Worm (Caenorhabditis elegans) whole organism, late embryonic: ENCODE results near the gene fan-1.

Source experiments
- C38D4.7 ChIP-seq: fragments of 200-800 bp; sonication (Bioruptor generic); optimal IDR thresholded peaks from 2 replicates; lab custom pipeline; 2018; ENCODE audit warnings: mild to moderate bottlenecking, missing genetic modification characterization, moderate library complexity, missing compliant biosample characterization
- F13H6.1 ChIP-seq: sonication (generic microtip); optimal IDR thresholded peaks from 2 replicates; lab custom pipeline; 2016; ENCODE audit warnings: missing genetic modification characterization, missing compliant biosample characterization
- K02D7.2 ChIP-seq: sonication (generic microtip); optimal IDR thresholded peaks from 2 replicates; lab custom pipeline; 2017; ENCODE audit warnings: mild to moderate bottlenecking, missing genetic modification characterization, missing compliant biosample characterization
- Y22D7AL.16 ChIP-seq: sonication (generic microtip); optimal IDR thresholded peaks from 2 replicates; lab custom pipeline; 2016; ENCODE audit warnings: missing genetic modification characterization, missing compliant biosample characterization
- ceh-2 ChIP-seq: sonication (generic microtip); optimal IDR thresholded peaks from 2 replicates; lab custom pipeline; 2016; ENCODE audit warnings: missing genotype, missing genetic modification characterization, missing compliant biosample characterization
- ceh-22 ChIP-seq: sonication (generic microtip); optimal IDR thresholded peaks from 2 replicates; lab custom pipeline; 2017; ENCODE audit warnings: missing biosample characterization, missing genetic modification characterization
- ceh-30 ChIP-seq: fragments of 150-350 bp; optimal IDR thresholded peaks from 2 replicates; lab custom pipeline; 2014; ENCODE audit warnings: missing biosample characterization, missing genetic modification characterization
- ceh-45 ChIP-seq: fragments of 200-800 bp; sonication (Bioruptor generic); IDR thresholded peaks from 2 replicates; pipeline ENCODE4 v1.3.6; 2022; ENCODE audit warnings: missing genetic modification reagents, missing genetic modification characterization, missing compliant biosample characterization
- ceh-48 ChIP-seq: sonication (generic microtip); optimal IDR thresholded peaks from 2 replicates; lab custom pipeline; 2016; ENCODE audit warnings: missing genetic modification characterization, inconsistent platforms, missing compliant biosample characterization
- ceh-6 ChIP-seq: fragments of 200-800 bp; sonication (Bioruptor generic); optimal IDR thresholded peaks from 2 replicates; lab custom pipeline; 2018; ENCODE audit warnings: mild to moderate bottlenecking, missing genetic modification characterization, missing compliant biosample characterization
- ceh-9 ChIP-seq: sonication (generic microtip); optimal IDR thresholded peaks from 2 replicates; lab custom pipeline; 2016; ENCODE audit warnings: mild to moderate bottlenecking, missing genetic modification characterization, inconsistent platforms, missing compliant biosample characterization
- dmd-4 ChIP-seq: sonication (generic microtip); optimal IDR thresholded peaks from 2 replicates; lab custom pipeline; 2016; ENCODE audit warnings: borderline replicate concordance, missing genetic modification characterization, missing compliant biosample characterization
- ets-4 ChIP-seq: sonication (generic microtip); optimal IDR thresholded peaks from 2 replicates; lab custom pipeline; 2016; ENCODE audit warnings: missing genetic modification characterization, missing compliant biosample characterization
- eyg-1 ChIP-seq: sonication (generic microtip); optimal IDR thresholded peaks from 2 replicates; lab custom pipeline; 2016; ENCODE audit warnings: missing genotype, missing genetic modification characterization, missing compliant biosample characterization
- fkh-10 ChIP-seq: fragments of 150-350 bp; optimal IDR thresholded peaks from 2 replicates; lab custom pipeline; 2014; ENCODE audit warnings: missing biosample characterization, missing genetic modification reagents, missing genetic modification characterization
- fkh-6 ChIP-seq: sonication (generic microtip); optimal IDR thresholded peaks from 2 replicates; lab custom pipeline; 2016; ENCODE audit warnings: missing genetic modification characterization, missing compliant biosample characterization
- gmeb-2 ChIP-seq: sonication (generic microtip); optimal IDR thresholded peaks from 2 replicates; lab custom pipeline; 2016; ENCODE audit warnings: missing genetic modification characterization, inconsistent platforms, missing compliant biosample characterization
- hlh-30 ChIP-seq: sonication (generic microtip); optimal IDR thresholded peaks from 2 replicates; lab custom pipeline; 2017; ENCODE audit warnings: antibody characterized with exemption, missing genetic modification characterization, missing compliant biosample characterization; ENCODE audit not compliant: insufficient read depth
- hlh-6 ChIP-seq: sonication (generic microtip); optimal IDR thresholded peaks from 2 replicates; lab custom pipeline; 2016; ENCODE audit warnings: missing genotype, missing genetic modification characterization, missing compliant biosample characterization
- hlh-8 ChIP-seq: sonication (generic microtip); optimal IDR thresholded peaks from 2 replicates; lab custom pipeline; 2016; ENCODE audit warnings: missing genotype, missing genetic modification characterization, missing compliant biosample characterization
- madf-2 ChIP-seq: sonication (generic microtip); optimal IDR thresholded peaks from 2 replicates; lab custom pipeline; 2017; ENCODE audit warnings: missing genetic modification characterization, missing compliant biosample characterization
- mec-3 ChIP-seq: sonication (generic microtip); optimal IDR thresholded peaks from 2 replicates; lab custom pipeline; 2016; ENCODE audit warnings: borderline replicate concordance, missing genetic modification characterization, missing compliant biosample characterization
- nhr-232 ChIP-seq: sonication (generic microtip); optimal IDR thresholded peaks from 2 replicates; lab custom pipeline; 2016; ENCODE audit warnings: missing genetic modification characterization, missing compliant biosample characterization
- pag-3 ChIP-seq: sonication (generic microtip); optimal IDR thresholded peaks from 2 replicates; lab custom pipeline; 2016; ENCODE audit warnings: missing compliant biosample characterization, missing genetic modification characterization, borderline replicate concordance
- pax-1 ChIP-seq: fragments of 150-350 bp; optimal IDR thresholded peaks from 2 replicates; lab custom pipeline; 2014; ENCODE audit warnings: missing biosample characterization, missing genetic modification characterization
- pha-2 ChIP-seq: sonication (generic microtip); optimal IDR thresholded peaks from 2 replicates; lab custom pipeline; 2017; ENCODE audit warnings: mild to moderate bottlenecking, missing genetic modification characterization, missing compliant biosample characterization
- pha-4 ChIP-seq: fragments of 150-350 bp; optimal IDR thresholded peaks from 2 replicates; lab custom pipeline; 2018; ENCODE audit warnings: missing biosample characterization, missing genetic modification reagents, missing genetic modification characterization
- pqm-1 ChIP-seq: sonication (generic microtip); optimal IDR thresholded peaks from 2 replicates; lab custom pipeline; 2016; ENCODE audit warnings: missing genetic modification characterization, missing compliant biosample characterization
- pros-1 ChIP-seq: fragments of 150-350 bp; optimal IDR thresholded peaks from 2 replicates; lab custom pipeline; 2014; ENCODE audit warnings: missing biosample characterization, missing genetic modification reagents, missing genetic modification characterization
- rnt-1 ChIP-seq: sonication (generic microtip); optimal IDR thresholded peaks from 2 replicates; lab custom pipeline; 2016; ENCODE audit warnings: missing genetic modification characterization, missing compliant biosample characterization
- sdc-2 ChIP-seq: sonication (generic microtip); optimal IDR thresholded peaks from 2 replicates; lab custom pipeline; 2016; ENCODE audit warnings: missing genotype, missing genetic modification characterization, missing compliant biosample characterization
- tbx-7 ChIP-seq: sonication (generic microtip); optimal IDR thresholded peaks from 2 replicates; lab custom pipeline; 2016; ENCODE audit warnings: missing genotype, missing genetic modification characterization, missing compliant biosample characterization
- unc-3 ChIP-seq, 2 experiments: fragments of 200-800 bp in 1 of 2; sonication (Bioruptor generic) in 1 of 2; sonication (generic microtip) in 1 of 2; conservative IDR thresholded peaks in 1 of 2; optimal IDR thresholded peaks in 1 of 2; 2 replicates each; pipeline versions ENCODE4 v1.3.6 to Lab custom; 2016 to 2022; ENCODE audit warnings: missing compliant biosample characterization in 2 of 2, missing genetic modification characterization in 2 of 2, missing genetic modification reagents in 1 of 2
- unc-42 ChIP-seq: sonication (generic microtip); optimal IDR thresholded peaks from 2 replicates; lab custom pipeline; 2016; ENCODE audit warnings: missing genotype, missing genetic modification characterization, missing compliant biosample characterization
- unc-55 ChIP-seq: sonication (generic microtip); optimal IDR thresholded peaks from 2 replicates; lab custom pipeline; 2017; ENCODE audit warnings: missing biosample characterization, missing genetic modification reagents, missing genetic modification characterization
- unc-86 ChIP-seq: sonication (generic microtip); optimal IDR thresholded peaks from 2 replicates; lab custom pipeline; 2016; ENCODE audit warnings: missing genetic modification characterization, missing compliant biosample characterization
- zip-5 ChIP-seq: sonication (generic microtip); optimal IDR thresholded peaks from 2 replicates; lab custom pipeline; 2016; ENCODE audit warnings: missing genetic modification characterization, missing compliant biosample characterization
- ztf-16 ChIP-seq: sonication (generic microtip); optimal IDR thresholded peaks from 2 replicates; lab custom pipeline; 2017; ENCODE audit warnings: missing genetic modification characterization, missing compliant biosample characterization

fan-1 gene

ce11 chrIV:6560434-6560833 is 11.9 kb downstream of the fan-1 start, which contains the start of gene best-9:
TSS of gene best-9 (plus strand) at chrIV:6560734.
- no peak for TF ChIP-seq ceh-9
- TF ChIP-seq ceh-48 (tag; lab: Kevin White, UChicago), result no peak
- no peak for TF ChIP-seq rnt-1 (tag; lab: Kevin White, UChicago)
- no peak for TF ChIP-seq ceh-22 (tag; lab: Kevin White, UChicago)
- no peak for TF ChIP-seq pqm-1
- TF ChIP-seq F13H6.1 (tag; lab: Kevin White, UChicago), result no peak
- no peak for TF ChIP-seq pha-2
- no peak for TF ChIP-seq fkh-6 (tag; lab: Kevin White, UChicago)
- TF ChIP-seq hlh-6 (tag; lab: Kevin White, UChicago), result no peak
- no peak for TF ChIP-seq pros-1
- TF ChIP-seq unc-42, result no peak
- TF ChIP-seq K02D7.2, result no peak
- TF ChIP-seq, all 69 proteins: peak for 0

- TF ChIP-seq mec-3 (tag; lab: Kevin White, UChicago) (no peak), ceh-6 (GFP tag; lab: Kevin White, UChicago) (no peak), ceh-2 (tag; lab: Kevin White, UChicago) (no peak), pag-3 (no peak), rnt-1 (tag; lab: Kevin White, UChicago) (no peak), fkh-6 (tag; lab: Kevin White, UChicago) (no peak), ets-4 (no peak), eyg-1 (tag; lab: Kevin White, UChicago) (no peak), ceh-30 (tag; lab: Kevin White, UChicago) (no peak), unc-55 (GFP tag; lab: Kevin White, UChicago) (no peak), nhr-232 (tag; lab: Kevin White, UChicago) (no peak), unc-3 (GFP tag; conservative IDR thresholded peaks at IDR 0.05; lab: Robert Waterston, UW) (no peak), unc-3 (tag; optimal IDR thresholded peaks at IDR 0.05; lab: Kevin White, UChicago) (no peak), unc-86 (no peak), ztf-16 (tag; lab: Kevin White, UChicago) (no peak)
These were observed 13.6 kb downstream of the fan-1 start for ce11 chrIV:6562039-6562438.

- no peak for TF ChIP-seq pha-4
These were observed 17.1 kb downstream of the fan-1 start for ce11 chrIV:6565605-6566004.

- no peak for TF ChIP-seq fkh-10 (GFP tag; lab: Kevin White, UChicago)
- no peak for TF ChIP-seq sdc-2 (tag; lab: Kevin White, UChicago)
- TF ChIP-seq hlh-30 (tag; lab: Kevin White, UChicago), result no peak
- no peak for TF ChIP-seq gmeb-2 (tag; lab: Kevin White, UChicago)
- no peak for TF ChIP-seq madf-2 (tag; lab: Kevin White, UChicago)
- TF ChIP-seq ceh-45 (GFP tag; lab: Robert Waterston, UW), result no peak
- TF ChIP-seq Y22D7AL.16 (tag; lab: Kevin White, UChicago), result no peak
- TF ChIP-seq pax-1 (tag; lab: Kevin White, UChicago), result no peak
- no peak for TF ChIP-seq hlh-6 (tag; lab: Kevin White, UChicago)
- TF ChIP-seq hlh-8, result no peak
- no peak for TF ChIP-seq tbx-7
- TF ChIP-seq unc-42, result no peak
- no peak for TF ChIP-seq zip-5 (tag; lab: Kevin White, UChicago)
- no peak for TF ChIP-seq dmd-4
- no peak for TF ChIP-seq C38D4.7 (GFP tag; lab: Kevin White, UChicago)
These were observed 23.8 kb downstream of the fan-1 start, which contains the start of gene bicd-1 for ce11 chrIV:6572238-6572637. TSS of gene bicd-1 (minus strand) at chrIV:6572338.
